Fruit fly (Drosophila melanogaster): Measurements from ENCODE around the gene CG4576.

Gene CG4576

DNA sequence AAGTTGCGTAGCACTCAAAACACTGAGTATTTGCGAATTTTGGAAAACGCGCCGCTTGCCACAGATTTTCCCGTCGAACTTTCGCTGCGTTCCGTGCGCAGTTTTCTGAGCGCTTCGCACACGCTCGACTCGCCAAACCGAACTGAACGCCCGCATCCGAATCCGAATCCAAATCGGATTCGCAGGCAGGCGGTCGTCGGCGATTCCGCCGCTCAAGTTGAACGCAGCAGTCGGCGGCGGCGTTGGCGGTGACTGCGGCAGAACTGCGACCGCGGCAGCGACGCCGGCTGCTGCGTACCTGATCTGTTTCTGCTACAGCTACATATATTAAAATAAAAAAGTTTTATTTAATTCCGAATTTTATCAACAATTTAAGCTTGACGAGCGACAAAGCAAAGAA, 50.1 kb downstream of the CG4576 start, which contains the start of gene CG31183:
Gene CG31183 (minus strand): TSS at position 329 of the 400 bp plus-strand sequence.
- no peak for TF ChIP-seq CG8478 (optimal IDR thresholded peaks at IDR 0.05)
- TF ChIP-seq CTCF (optimal IDR thresholded peaks at IDR 0.05), result no peak
